Fruit fly (Drosophila melanogaster) whole organism, adult: ENCODE data around the gene CG14383.

Experiments
- CG11617 ChIP-seq: fragments of 200-800 bp; sonication (Bioruptor generic); optimal IDR thresholded peaks from 2 replicates; lab custom pipeline; 2017; ENCODE audit warnings: mild to moderate bottlenecking, missing biosample characterization, missing genetic modification reagents, missing genetic modification characterization
- CG12768 ChIP-seq: fragments of 200-800 bp; sonication (Bioruptor generic); optimal IDR thresholded peaks from 2 replicates; lab custom pipeline; 2017; ENCODE audit warnings: missing biosample characterization, missing genetic modification characterization, mild to moderate bottlenecking, moderate library complexity, missing genetic modification reagents
- CG1620 ChIP-seq: fragments of 200-800 bp; sonication (Bioruptor generic); optimal IDR thresholded peaks from 2 replicates; lab custom pipeline; 2016; ENCODE audit warnings: missing biosample characterization, missing genetic modification characterization
- CG7045 ChIP-seq: fragments of 200-800 bp; sonication (Bioruptor generic); optimal IDR thresholded peaks from 2 replicates; lab custom pipeline; 2017; ENCODE audit warnings: missing biosample characterization, mild to moderate bottlenecking, missing genetic modification characterization
- CG7101 ChIP-seq: fragments of 200-800 bp; sonication (Bioruptor generic); optimal IDR thresholded peaks from 2 replicates; lab custom pipeline; 2018; ENCODE audit warnings: missing biosample characterization, mild to moderate bottlenecking, missing genetic modification characterization, moderate library complexity
- Hr96 ChIP-seq: fragments of 200-800 bp; sonication (Bioruptor generic); optimal IDR thresholded peaks from 2 replicates; lab custom pipeline; 2016; ENCODE audit warnings: missing biosample characterization, missing genetic modification characterization
- bab1 ChIP-seq: fragments of 200-800 bp; sonication (Bioruptor generic); optimal IDR thresholded peaks from 3 replicates; lab custom pipeline; 2019; ENCODE audit warnings: missing biosample characterization, mild to moderate bottlenecking, missing genetic modification characterization, moderate library complexity
- cic ChIP-seq: fragments of 200-800 bp; sonication (Bioruptor generic); optimal IDR thresholded peaks from 2 replicates; lab custom pipeline; 2017; ENCODE audit warnings: missing biosample characterization, mild to moderate bottlenecking, missing genetic modification characterization, moderate library complexity
- cnc ChIP-seq, 2 experiments: fragments of >200 bp; optimal IDR thresholded peaks; 2 replicates each; lab custom pipeline; 2017
- kay ChIP-seq: fragments of 200-800 bp; sonication (Bioruptor generic); peaks from one replicate; lab custom pipeline; 2016; ENCODE audit warnings: missing biosample characterization, missing genetic modification characterization, borderline replicate concordance

DNA sequence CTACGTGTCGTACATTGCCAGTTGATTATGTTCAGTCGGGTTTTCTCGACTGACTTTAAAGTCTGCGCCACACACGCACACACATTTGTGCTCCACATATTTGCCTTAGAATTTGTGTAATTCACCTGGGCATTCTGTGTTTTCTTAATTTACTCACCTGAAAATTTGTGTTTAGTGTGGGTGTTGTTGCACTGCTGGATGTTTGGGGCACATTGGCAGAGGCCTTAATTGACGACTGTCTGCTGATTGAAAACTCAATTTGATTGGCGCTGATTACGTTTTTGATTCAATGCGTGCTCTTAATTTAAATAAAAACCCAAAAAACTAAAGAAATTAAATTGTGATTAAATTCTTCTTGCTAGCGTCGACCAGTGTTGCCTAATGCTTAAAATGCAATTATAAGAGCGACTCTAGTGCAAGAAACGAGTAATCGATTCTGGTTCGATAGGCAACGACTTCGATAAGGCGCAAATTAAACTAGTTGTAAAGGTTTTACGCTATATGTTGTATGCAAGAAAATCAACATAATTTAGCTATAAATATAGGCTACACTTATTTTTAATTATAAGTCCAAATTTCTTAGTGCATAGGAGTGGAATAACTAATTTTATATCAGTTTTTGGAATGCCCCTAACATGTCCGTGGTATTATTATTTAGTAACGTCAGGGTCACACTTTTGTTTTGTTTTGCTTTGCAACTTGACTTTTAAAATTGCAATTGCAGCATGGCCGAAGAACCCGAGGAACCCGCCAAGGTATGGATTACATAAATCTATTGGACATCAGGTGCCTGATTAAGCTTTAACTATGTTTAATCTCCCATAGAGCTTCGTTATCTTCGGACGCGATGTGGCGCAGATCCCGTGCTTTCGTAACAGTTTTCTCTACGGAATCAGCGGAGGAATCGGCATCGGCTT, 42.2 kb upstream of the CG14383 start, which contains the start of the genes CG46281 and CG46280:
- TF ChIP-seq CG1620 (GFP tag; lab: Kevin White, UChicago), result peak; percentile 49
- TF ChIP-seq Hr96 (GFP tag; lab: Kevin White, UChicago), result no peak
- peak; percentile 31 for TF ChIP-seq CG12768 (GFP tag; lab: Kevin White, UChicago)
- peak; percentile 85 for TF ChIP-seq kay (GFP tag; lab: Kevin White, UChicago)
- TF ChIP-seq CG11617 (GFP tag; lab: Kevin White, UChicago), result peak; percentile 46
- TF ChIP-seq bab1 (GFP tag; lab: Kevin White, UChicago), result peak; percentile 44
- no peak for TF ChIP-seq cnc (optimal IDR thresholded peaks at IDR 0.05; lab: Kevin White, UChicago)
- peak; percentile 8 for TF ChIP-seq cic
- peak; percentile 1 for TF ChIP-seq CG7045 (GFP tag; lab: Kevin White, UChicago)
- TF ChIP-seq CG7101, result peak; percentile 42
